Worm (Caenorhabditis elegans) whole organism, L2 larva: Measurements from ENCODE around the gene F14B8.5.

ENCODE experiments used
- ceh-82 ChIP-seq: fragments of 150-350 bp; optimal IDR thresholded peaks from 2 replicates; lab custom pipeline; 2014; ENCODE audit warnings: missing biosample characterization, missing genetic modification characterization
- elt-3 ChIP-seq: sonication (generic microtip); optimal IDR thresholded peaks from 2 replicates; lab custom pipeline; 2017; ENCODE audit warnings: missing biosample characterization, missing genetic modification characterization
- fos-1 ChIP-seq: fragments of 150-350 bp; optimal IDR thresholded peaks from 2 replicates; lab custom pipeline; 2014; ENCODE audit warnings: missing biosample characterization, missing genetic modification characterization
- gmeb-1 ChIP-seq: fragments of 150-350 bp; optimal IDR thresholded peaks from 2 replicates; lab custom pipeline; 2014; ENCODE audit warnings: missing biosample characterization, missing genetic modification characterization
- lin-39 ChIP-seq: fragments of 150-350 bp; optimal IDR thresholded peaks from 2 replicates; lab custom pipeline; 2014; ENCODE audit warnings: missing biosample characterization, missing genetic modification reagents, missing genetic modification characterization
- nhr-23 ChIP-seq: fragments of 150-350 bp; optimal IDR thresholded peaks from 2 replicates; lab custom pipeline; 2014; ENCODE audit warnings: missing biosample characterization, missing genetic modification reagents, missing genetic modification characterization
- nhr-237 ChIP-seq: fragments of 150-350 bp; optimal IDR thresholded peaks from 2 replicates; lab custom pipeline; 2014; ENCODE audit warnings: missing biosample characterization, missing genetic modification characterization
- nhr-25 ChIP-seq: fragments of 150-350 bp; sonication (generic microtip); optimal IDR thresholded peaks from 3 replicates; lab custom pipeline; 2014; ENCODE audit warnings: missing biosample characterization, missing genetic modification characterization
- sem-4 ChIP-seq: fragments of 150-350 bp; optimal IDR thresholded peaks from 2 replicates; lab custom pipeline; 2014; ENCODE audit warnings: missing biosample characterization, missing genetic modification reagents, missing genetic modification characterization
- skn-1 ChIP-seq: sonication (generic microtip); optimal IDR thresholded peaks from 2 replicates; lab custom pipeline; 2017; ENCODE audit warnings: missing biosample characterization, missing genetic modification characterization
- snpc-4 ChIP-seq: fragments of 150-350 bp; optimal IDR thresholded peaks from 2 replicates; lab custom pipeline; 2014; ENCODE audit warnings: missing biosample characterization, missing genetic modification characterization
- unc-62 ChIP-seq: fragments of 150-350 bp; optimal IDR thresholded peaks from 2 replicates; lab custom pipeline; 2014; ENCODE audit warnings: missing biosample characterization, missing genetic modification reagents, missing genetic modification characterization
- ztf-11 ChIP-seq: sonication (generic microtip); optimal IDR thresholded peaks from 2 replicates; lab custom pipeline; 2017; ENCODE audit warnings: missing biosample characterization, missing genetic modification characterization

DNA sequence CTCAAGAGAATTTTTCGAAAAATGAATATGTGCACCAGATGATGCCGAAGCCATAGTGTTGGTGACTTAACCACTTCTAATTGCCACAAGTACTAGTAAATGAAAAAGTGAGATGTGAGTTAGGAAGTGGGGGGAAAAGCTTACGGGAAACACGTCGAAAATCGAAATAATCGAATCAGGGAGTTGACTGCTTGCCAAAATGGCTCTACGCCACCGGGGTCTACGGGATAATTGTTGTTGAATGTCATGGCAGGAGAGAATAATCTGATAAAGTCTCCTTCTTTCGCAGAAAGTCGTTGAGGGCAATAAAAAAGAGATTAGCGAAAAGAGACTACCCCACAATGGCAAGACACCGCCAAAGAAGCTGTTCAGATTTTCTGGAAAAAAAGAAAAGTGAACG lies 35.3 kb upstream of the F14B8.5 start:
- TF ChIP-seq lin-39 (tag; lab: Kevin White, UChicago) (no peak), elt-3 (tag; lab: Kevin White, UChicago) (no peak), gmeb-1 (tag; lab: Kevin White, UChicago) (no peak), nhr-237 (tag; lab: Kevin White, UChicago) (no peak), nhr-23 (no peak), unc-62 (GFP tag; lab: Kevin White, UChicago) (no peak), fos-1 (tag; lab: Kevin White, UChicago) (no peak), snpc-4 (tag; lab: Kevin White, UChicago) (no peak), nhr-25 (tag; lab: Kevin White, UChicago) (no peak), skn-1 (tag; lab: Kevin White, UChicago) (no peak), ztf-11 (tag; lab: Kevin White, UChicago) (no peak), sem-4 (tag; lab: Kevin White, UChicago) (no peak), ceh-82 (tag; lab: Kevin White, UChicago) (no peak)
